Worm (Caenorhabditis elegans) whole organism, L1 larva: ENCODE measurements around the gene Y48A5A.3.

Experiments used
- ceh-8 ChIP-seq: fragments of 200-800 bp; sonication (Bioruptor generic); optimal IDR thresholded peaks from 2 replicates; lab custom pipeline; 2018; ENCODE audit warnings: mild to moderate bottlenecking, missing genetic modification characterization, moderate library complexity, missing compliant biosample characterization
- ceh-82 ChIP-seq, 3 experiments: fragments of 150-350 bp in 1 of 3; sonication (generic microtip) in 2 of 3; optimal IDR thresholded peaks; 2 replicates each; lab custom pipeline; 2014 to 2017; ENCODE audit warnings: missing biosample characterization in 3 of 3, missing genetic modification characterization in 3 of 3
- ces-1 ChIP-seq: fragments of 150-350 bp; optimal IDR thresholded peaks from 2 replicates; lab custom pipeline; 2014; ENCODE audit warnings: missing biosample characterization, missing genetic modification reagents, missing genetic modification characterization
- elt-2 ChIP-seq: sonication (generic microtip); optimal IDR thresholded peaks from 2 replicates; lab custom pipeline; 2016; ENCODE audit warnings: missing genetic modification characterization, mild to moderate bottlenecking, inconsistent platforms, missing compliant biosample characterization, missing genetic modification reagents
- hlh-4 ChIP-seq: sonication (generic microtip); optimal IDR thresholded peaks from 2 replicates; lab custom pipeline; 2016; ENCODE audit warnings: mild to moderate bottlenecking, missing genetic modification characterization, missing compliant biosample characterization
- lin-15B ChIP-seq: fragments of 150-350 bp; sonication (generic microtip); optimal IDR thresholded peaks from 3 replicates; lab custom pipeline; 2014; ENCODE audit warnings: missing biosample characterization, missing genetic modification characterization
- lsy-2 ChIP-seq, 2 experiments: fragments of 150-350 bp; optimal IDR thresholded peaks; 2 replicates each; lab custom pipeline; 2014; ENCODE audit warnings: missing biosample characterization in 2 of 2, missing genetic modification characterization in 2 of 2
- nhr-76 ChIP-seq: sonication (generic microtip); optimal IDR thresholded peaks from 2 replicates; lab custom pipeline; 2017; ENCODE audit warnings: missing biosample characterization, missing genetic modification characterization
- nhr-77 ChIP-seq: fragments of 150-350 bp; optimal IDR thresholded peaks from 2 replicates; lab custom pipeline; 2014; ENCODE audit warnings: missing biosample characterization, missing genetic modification characterization
- pag-3 ChIP-seq: sonication (generic microtip); optimal IDR thresholded peaks from 2 replicates; lab custom pipeline; 2017; ENCODE audit warnings: missing genetic modification characterization, mild to moderate bottlenecking, missing compliant biosample characterization, antibody characterized with exemption, borderline replicate concordance; ENCODE audit not compliant: insufficient read depth
- unc-62 ChIP-seq: fragments of 150-350 bp; optimal IDR thresholded peaks from 2 replicates; lab custom pipeline; 2014; ENCODE audit warnings: missing biosample characterization, missing genetic modification reagents, missing genetic modification characterization
- ztf-4 ChIP-seq: fragments of 150-350 bp; optimal IDR thresholded peaks from 2 replicates; lab custom pipeline; 2014; ENCODE audit warnings: missing biosample characterization, missing genetic modification characterization

- TF ChIP-seq nhr-77 (tag; lab: Kevin White, UChicago) (no peak), elt-2 (tag; lab: Kevin White, UChicago) (no peak), ces-1 (GFP tag; lab: Kevin White, UChicago) (no peak), lin-15B (tag; lab: Kevin White, UChicago) (no peak), pag-3 (tag; lab: Kevin White, UChicago) (no peak), nhr-76 (tag; lab: Kevin White, UChicago) (no peak), lsy-2 (tag; optimal IDR thresholded peaks at IDR 0.05; lab: Kevin White, UChicago) (no peak), ztf-4 (tag; lab: Kevin White, UChicago) (no peak), ceh-8 (GFP tag; lab: Kevin White, UChicago) (no peak), ceh-82 (tag; optimal IDR thresholded peaks at IDR 0.05; lab: Kevin White, UChicago) (no peak), unc-62 (no peak), hlh-4 (tag; lab: Kevin White, UChicago) (no peak)
These were observed 39.4 kb downstream of the Y48A5A.3 start for ce11 chrIV:2008920-2009319.
